Fruit fly (Drosophila melanogaster): ENCODE measurements around the gene bnb.

DNA sequence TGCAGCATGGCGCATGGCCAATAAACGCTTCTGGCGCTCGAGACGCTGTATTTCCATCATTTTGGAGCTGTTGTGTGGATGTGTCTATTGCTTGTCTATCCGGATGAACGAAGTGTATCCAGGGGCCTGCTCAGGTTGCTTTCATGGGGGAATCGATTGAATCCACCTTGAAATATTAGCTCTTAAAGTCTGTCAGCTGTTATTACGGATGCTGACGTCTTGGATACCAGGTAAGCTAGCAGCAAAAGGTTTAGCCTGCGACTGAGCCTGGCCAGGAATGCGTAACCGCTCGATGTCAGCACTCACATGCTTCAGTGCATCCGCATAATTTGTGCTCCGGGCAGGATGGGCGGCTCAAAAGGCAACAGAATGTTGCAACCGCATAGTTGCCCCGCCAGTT is 49.3 kb downstream of the bnb start, which contains the start of gene CG12609:
- no peak for TF ChIP-seq CG8388 (GFP tag; optimal IDR thresholded peaks at IDR 0.05)
- no peak for TF ChIP-seq sna (GFP tag; IDR thresholded peaks at IDR 0.05; ENCODE audit: partially characterized antibody)
- TF ChIP-seq C15 (GFP tag; IDR thresholded peaks at IDR 0.05), result no peak
- TF ChIP-seq Gsc (GFP tag; IDR thresholded peaks at IDR 0.05), result no peak
- no peak for TF ChIP-seq NK7.1 (GFP tag; optimal IDR thresholded peaks at IDR 0.05)
